Worm (Caenorhabditis elegans) whole organism, L1 larva: ENCODE data around the gene R05F9.11.
A peak's percentile ranks its signal among the peaks of the same experiment; 100 is the strongest.

Experiments used
- F16B12.6 ChIP-seq: fragments of 150-350 bp; optimal IDR thresholded peaks from 2 replicates; lab custom pipeline; 2014; ENCODE audit warnings: missing biosample characterization, missing genetic modification characterization
- ama-1 ChIP-seq: fragments of 150-350 bp; optimal IDR thresholded peaks from 2 replicates; lab custom pipeline; 2014
- blmp-1 ChIP-seq: fragments of 150-350 bp; optimal IDR thresholded peaks from 2 replicates; lab custom pipeline; 2014; ENCODE audit warnings: missing biosample characterization, missing genetic modification characterization
- ceh-63 ChIP-seq: fragments of 200-800 bp; sonication (Bioruptor generic); optimal IDR thresholded peaks from 2 replicates; lab custom pipeline; 2018; ENCODE audit warnings: mild to moderate bottlenecking, missing genetic modification characterization, missing compliant biosample characterization
- ceh-8 ChIP-seq: fragments of 200-800 bp; sonication (Bioruptor generic); optimal IDR thresholded peaks from 2 replicates; lab custom pipeline; 2018; ENCODE audit warnings: mild to moderate bottlenecking, missing genetic modification characterization, moderate library complexity, missing compliant biosample characterization
- ces-1 ChIP-seq: fragments of 150-350 bp; optimal IDR thresholded peaks from 2 replicates; lab custom pipeline; 2014; ENCODE audit warnings: missing biosample characterization, missing genetic modification reagents, missing genetic modification characterization
- efl-1 ChIP-seq, 4 experiments: fragments of 150-350 bp; optimal IDR thresholded peaks in 3 of 4; peaks in 1 of 4; 1 replicate in 1 of 4; 2 replicates in 3 of 4; lab custom pipeline; 2014; ENCODE audit warnings: missing biosample characterization in 2 of 4, missing genetic modification characterization in 2 of 4, missing genetic modification reagents in 2 of 4
- efl-3 ChIP-seq: fragments of 200-800 bp; sonication (Bioruptor generic); optimal IDR thresholded peaks from 2 replicates; lab custom pipeline; 2018; ENCODE audit warnings: mild to moderate bottlenecking, missing genetic modification characterization, missing compliant biosample characterization
- fos-1 ChIP-seq: fragments of 150-350 bp; optimal IDR thresholded peaks from 2 replicates; lab custom pipeline; 2014; ENCODE audit warnings: missing biosample characterization, missing genetic modification characterization
- hlh-17 ChIP-seq: fragments of 200-800 bp; sonication (Bioruptor generic); optimal IDR thresholded peaks from 2 replicates; lab custom pipeline; 2018; ENCODE audit warnings: missing genetic modification characterization, mild to moderate bottlenecking, missing compliant biosample characterization, moderate library complexity, borderline replicate concordance
- hpl-2 ChIP-seq: fragments of 150-350 bp; optimal IDR thresholded peaks from 2 replicates; lab custom pipeline; 2014; ENCODE audit warnings: missing biosample characterization, missing genetic modification reagents, missing genetic modification characterization
- jun-1 ChIP-seq: fragments of 150-350 bp; optimal IDR thresholded peaks from 2 replicates; lab custom pipeline; 2014; ENCODE audit warnings: missing biosample characterization, missing genetic modification reagents, missing genetic modification characterization
- lin-15B ChIP-seq: fragments of 150-350 bp; sonication (generic microtip); optimal IDR thresholded peaks from 3 replicates; lab custom pipeline; 2014; ENCODE audit warnings: missing biosample characterization, missing genetic modification characterization
- nhr-11 ChIP-seq: fragments of 150-350 bp; optimal IDR thresholded peaks from 2 replicates; lab custom pipeline; 2014; ENCODE audit warnings: missing biosample characterization, missing genetic modification characterization
- nhr-12 ChIP-seq: sonication (generic microtip); optimal IDR thresholded peaks from 2 replicates; lab custom pipeline; 2017; ENCODE audit warnings: missing biosample characterization, missing genetic modification characterization
- nhr-20 ChIP-seq: sonication (generic microtip); optimal IDR thresholded peaks from 2 replicates; lab custom pipeline; 2016; ENCODE audit warnings: mild to moderate bottlenecking, missing genetic modification characterization, missing compliant biosample characterization
- nhr-90 ChIP-seq: sonication (generic microtip); optimal IDR thresholded peaks from 2 replicates; lab custom pipeline; 2016; ENCODE audit warnings: mild to moderate bottlenecking, missing genetic modification characterization, missing compliant biosample characterization; ENCODE audit not compliant: poor library complexity
- pag-3 ChIP-seq: sonication (generic microtip); optimal IDR thresholded peaks from 2 replicates; lab custom pipeline; 2017; ENCODE audit warnings: missing genetic modification characterization, mild to moderate bottlenecking, missing compliant biosample characterization, antibody characterized with exemption, borderline replicate concordance; ENCODE audit not compliant: insufficient read depth
- pax-3 ChIP-seq: fragments of 200-800 bp; sonication (Bioruptor generic); optimal IDR thresholded peaks from 2 replicates; lab custom pipeline; 2018; ENCODE audit warnings: mild to moderate bottlenecking, missing genetic modification characterization, moderate library complexity, missing compliant biosample characterization
- pqm-1 ChIP-seq: sonication (generic microtip); optimal IDR thresholded peaks from 3 replicates; lab custom pipeline; 2017; ENCODE audit warnings: missing biosample characterization, missing genetic modification characterization
- sox-4 ChIP-seq: sonication (generic microtip); optimal IDR thresholded peaks from 2 replicates; lab custom pipeline; 2016; ENCODE audit warnings: missing genetic modification characterization, missing compliant biosample characterization
- unc-30 ChIP-seq: sonication (generic microtip); optimal IDR thresholded peaks from 2 replicates; lab custom pipeline; 2017; ENCODE audit warnings: missing biosample characterization, missing genetic modification characterization
- zip-4 ChIP-seq: fragments of 200-800 bp; sonication (Bioruptor generic); optimal IDR thresholded peaks from 2 replicates; lab custom pipeline; 2018; ENCODE audit warnings: mild to moderate bottlenecking, missing genetic modification characterization, moderate library complexity, missing compliant biosample characterization
- ztf-11 ChIP-seq, 2 experiments: sonication (generic microtip); optimal IDR thresholded peaks; 2 replicates each; lab custom pipeline; 2016 to 2017; ENCODE audit warnings: missing genetic modification characterization in 2 of 2, missing biosample characterization in 1 of 2, missing compliant biosample characterization in 1 of 2
- ztf-4 ChIP-seq: fragments of 150-350 bp; optimal IDR thresholded peaks from 2 replicates; lab custom pipeline; 2014; ENCODE audit warnings: missing biosample characterization, missing genetic modification characterization

The R05F9.11 gene

DNA sequence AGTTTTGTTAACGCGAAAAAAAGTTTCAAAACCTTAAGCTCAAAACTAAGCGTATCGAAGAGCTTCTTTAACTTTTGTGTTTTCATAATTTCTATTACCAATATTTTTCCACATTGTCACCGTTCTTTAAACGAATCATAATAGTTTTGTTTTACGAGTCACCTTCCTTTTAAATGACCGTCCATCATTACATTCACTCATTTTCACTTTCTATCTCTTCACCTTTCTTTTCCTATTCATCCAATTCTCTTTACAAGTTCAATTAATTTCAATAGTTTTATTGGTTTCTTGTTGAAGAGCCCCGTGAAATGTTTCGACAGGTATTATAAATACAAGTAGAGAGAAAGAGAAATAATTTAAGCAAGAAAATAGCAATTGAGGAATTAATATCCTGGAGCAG lies 42.2 kb downstream of the R05F9.11 start:
- TF ChIP-seq zip-4 (GFP tag; lab: Kevin White, UChicago) = no peak
- no peak for TF ChIP-seq ztf-11 (tag; optimal IDR thresholded peaks at IDR 0.05; lab: Kevin White, UChicago)
- TF ChIP-seq blmp-1 (tag; lab: Kevin White, UChicago) = peak; percentile 67
- TF ChIP-seq nhr-12 = no peak

DNA sequence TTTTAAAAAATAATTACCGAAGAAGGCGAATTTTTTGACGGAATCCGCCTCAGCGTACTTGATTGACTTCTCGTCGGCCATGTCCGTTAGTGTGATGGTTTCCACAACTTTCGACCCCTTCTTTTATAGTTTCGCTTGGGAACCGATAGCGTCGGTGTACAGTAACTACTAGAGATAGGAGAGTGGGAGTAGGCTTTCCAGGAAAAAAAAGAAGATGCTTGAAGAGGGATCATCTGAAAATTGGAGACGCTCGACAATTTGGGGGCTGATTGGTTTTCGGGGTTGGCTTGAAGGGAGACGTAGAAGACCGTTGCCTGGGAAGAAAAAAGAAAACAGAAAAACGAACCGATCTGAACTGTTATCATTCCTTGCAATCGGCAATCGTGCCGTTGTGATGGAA lies 43.3 kb downstream of the R05F9.11 start, which contains the start of gene col-20:
Gene col-20 (minus strand): TSS at position 101 of the 400 bp plus-strand sequence.
- TF ChIP-seq efl-1 (optimal IDR thresholded peaks at IDR 0.05; lab: Kevin White, UChicago) = no peak
- TF ChIP-seq efl-1 (GFP tag; optimal IDR thresholded peaks at IDR 0.05 in 1 of 2; lab: Kevin White, UChicago) = peak in 1 of 2 experiments; percentile 65
- TF ChIP-seq pqm-1 = no peak
- TF ChIP-seq hlh-17 (GFP tag; lab: Kevin White, UChicago) = no peak
- no peak for TF ChIP-seq unc-30 (tag; lab: Kevin White, UChicago)
- TF ChIP-seq nhr-11 (tag; lab: Kevin White, UChicago) = no peak

DNA sequence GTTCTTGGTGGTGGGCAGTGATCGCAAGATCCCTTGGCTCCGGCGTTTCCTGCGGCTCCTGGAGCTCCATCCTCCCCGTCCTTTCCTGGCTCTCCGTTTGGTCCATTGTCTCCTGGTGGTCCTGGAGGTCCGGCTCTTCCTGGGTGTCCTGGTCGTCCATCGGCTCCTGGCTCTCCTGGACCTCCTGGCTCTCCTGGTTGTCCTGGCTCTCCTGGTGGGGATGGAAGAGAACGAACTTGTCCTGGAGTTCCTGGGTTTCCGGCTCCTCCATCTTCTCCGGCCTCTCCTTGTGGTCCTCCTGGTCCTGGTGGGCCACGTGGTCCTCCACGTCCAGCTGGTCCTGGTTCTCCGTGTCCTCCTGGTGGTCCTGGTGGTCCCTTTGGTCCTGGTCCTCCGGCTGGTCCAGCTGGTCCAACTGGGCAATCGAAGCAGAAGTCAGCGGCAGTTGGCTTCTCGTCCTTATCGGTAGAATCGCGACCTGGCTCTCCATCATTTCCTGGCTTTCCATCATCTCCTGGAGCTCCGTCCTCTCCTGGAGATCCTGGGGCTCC lies 44.1 kb downstream of the R05F9.11 start:
- no peak for TF ChIP-seq ces-1 (GFP tag; lab: Kevin White, UChicago)
- TF ChIP-seq sox-4 = no peak
- no peak for TF ChIP-seq ceh-63
- no peak for TF ChIP-seq nhr-90 (tag; lab: Kevin White, UChicago)
- peak; percentile 15 for TF ChIP-seq ceh-8
- TF ChIP-seq, all 84 proteins: peak for 1

DNA sequence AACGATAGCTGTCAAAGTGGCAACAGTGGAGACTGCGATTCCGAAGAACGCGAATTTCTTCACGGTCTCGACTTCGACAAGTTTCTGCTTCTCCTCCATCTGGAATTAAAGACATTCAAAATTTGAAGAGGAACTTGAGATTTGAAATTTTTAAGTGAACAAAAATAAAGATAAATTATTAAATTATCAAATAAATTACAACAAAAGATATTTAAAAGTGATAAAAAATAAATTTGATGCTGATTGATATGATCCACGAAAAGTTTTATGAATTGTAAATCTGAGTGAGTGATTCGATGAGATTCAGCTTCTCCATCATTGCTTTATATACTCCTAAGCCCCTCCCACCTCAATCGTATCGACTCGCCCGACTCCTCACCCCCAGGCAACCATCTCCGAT lies 46.5 kb downstream of the R05F9.11 start, which contains the start of gene col-17:
Gene col-17 (minus strand): TSS at position 101 of the 400 bp plus-strand sequence.
- TF ChIP-seq efl-1 (optimal IDR thresholded peaks at IDR 0.05; lab: Kevin White, UChicago) = no peak
- TF ChIP-seq efl-1 (GFP tag; optimal IDR thresholded peaks at IDR 0.05 in 1 of 2; lab: Kevin White, UChicago) = peak in 1 of 2 experiments; percentile 21
- no peak for TF ChIP-seq pag-3 (tag; lab: Kevin White, UChicago)
- TF ChIP-seq nhr-20 = no peak
- TF ChIP-seq ceh-63 = no peak
- no peak for TF ChIP-seq F16B12.6 (tag; lab: Kevin White, UChicago)
- no peak for TF ChIP-seq efl-3 (GFP tag; lab: Kevin White, UChicago)

DNA sequence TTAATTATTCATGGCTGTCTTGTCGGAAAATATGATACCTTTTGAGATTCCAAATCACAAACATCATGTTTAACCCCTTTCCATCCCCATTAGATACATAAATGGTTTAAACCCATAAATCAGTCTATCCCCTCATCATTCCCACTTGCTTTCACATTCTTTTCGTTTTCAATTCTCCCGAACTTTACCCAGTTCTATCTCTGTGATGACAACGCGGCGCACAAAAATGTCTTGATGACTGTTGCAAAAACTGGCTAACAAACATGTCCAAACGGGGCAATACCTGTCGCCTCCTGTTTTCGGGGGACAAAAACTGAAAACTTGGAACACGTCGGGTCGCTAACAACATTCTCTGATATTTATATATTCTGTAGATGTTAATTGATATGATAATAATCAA lies 48.0 kb downstream of the R05F9.11 start:
- TF ChIP-seq ama-1 (lab: Kevin White, UChicago) (peak; percentile 63), ztf-4 (tag; lab: Kevin White, UChicago) (peak; percentile 59), pag-3 (tag; lab: Kevin White, UChicago) (no peak), jun-1 (tag; lab: Kevin White, UChicago) (peak; percentile 40), hpl-2 (GFP tag; lab: Kevin White, UChicago) (no peak), blmp-1 (tag; lab: Kevin White, UChicago) (peak; percentile 93)

DNA sequence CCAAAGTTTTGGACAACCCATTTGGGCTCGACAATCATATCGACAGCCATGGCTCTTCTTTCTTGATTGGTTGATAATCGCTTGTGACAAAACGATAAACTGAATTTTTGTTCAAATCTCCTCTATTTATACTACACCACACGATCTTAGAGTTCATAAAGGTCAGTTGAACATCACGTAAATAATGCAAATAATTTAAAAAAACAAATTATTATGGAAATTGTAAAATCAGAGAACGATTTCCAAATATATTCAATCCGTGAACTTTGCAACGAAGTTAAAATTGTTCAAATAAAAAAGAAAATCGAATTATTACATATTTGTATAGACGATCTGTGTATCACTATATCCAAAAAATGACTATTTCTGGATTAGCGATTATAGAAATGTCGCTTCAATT lies 50.7 kb downstream of the R05F9.11 start, which contains the start of the genes mpst-4 and F11G11.14:
Gene mpst-4 (minus strand): TSS at position 101 of the 400 bp plus-strand sequence.
Gene F11G11.14 (plus strand): TSS at position 325 of the 400 bp plus-strand sequence.
- TF ChIP-seq lin-15B (tag; lab: Kevin White, UChicago) = no peak
- TF ChIP-seq jun-1 (tag; lab: Kevin White, UChicago) = no peak
- no peak for TF ChIP-seq pax-3 (tag; lab: Kevin White, UChicago)
- TF ChIP-seq fos-1 (tag; lab: Kevin White, UChicago) = no peak
